Fruit fly (Drosophila melanogaster): Measurements from ENCODE around the gene IKKbeta.

IKKbeta gene

dm6 chr3R:16025587-16026223 is 23.5 kb downstream of the IKKbeta start, which contains the start of gene pnr (continued):
- TF ChIP-seq CG10669 (GFP tag; optimal IDR thresholded peaks at IDR 0.05): no peak
- TF ChIP-seq CG8319 (GFP tag; optimal IDR thresholded peaks at IDR 0.05): no peak
- peak; percentile 78 for TF ChIP-seq Eip78C (GFP tag)
- peak; percentile 7 for TF ChIP-seq CG34406 (GFP tag; optimal IDR thresholded peaks at IDR 0.05)
- TF ChIP-seq eg (GFP tag; IDR thresholded peaks at IDR 0.05): no peak; the same call in 2 of the 3 replicates
- TF ChIP-seq pdm3 (GFP tag; optimal IDR thresholded peaks at IDR 0.05): no peak
- no peak for TF ChIP-seq dac (GFP tag; optimal IDR thresholded peaks at IDR 0.05)
- no peak for TF ChIP-seq CG6854 (GFP tag; optimal IDR thresholded peaks at IDR 0.05)

dm6 chr3R:16024110-16024509 is 25.1 kb downstream of the IKKbeta start:
- TF ChIP-seq CG11902 (GFP tag; optimal IDR thresholded peaks at IDR 0.05) (no peak), net (GFP tag; optimal IDR thresholded peaks at IDR 0.05) (no peak), dsx (GFP tag; optimal IDR thresholded peaks at IDR 0.05; ENCODE audit: poor library complexity, severe bottlenecking) (no peak), achi (GFP tag; optimal IDR thresholded peaks at IDR 0.05) (no peak), CG10669 (GFP tag; optimal IDR thresholded peaks at IDR 0.05) (no peak), CG7368 (GFP tag; optimal IDR thresholded peaks at IDR 0.05) (no peak), CG32006 (GFP tag; optimal IDR thresholded peaks at IDR 0.05) (no peak), cyc (GFP tag; optimal IDR thresholded peaks at IDR 0.05) (no peak), eg (GFP tag; IDR thresholded peaks at IDR 0.05) (no peak), Lpt (GFP tag; optimal IDR thresholded peaks at IDR 0.05) (no peak), vri (GFP tag; optimal IDR thresholded peaks at IDR 0.05) (no peak), Sox102F (GFP tag; optimal IDR thresholded peaks at IDR 0.05) (no peak), CG9139 (GFP tag; optimal IDR thresholded peaks at IDR 0.05) (no peak), dac (GFP tag; optimal IDR thresholded peaks at IDR 0.05) (no peak), acj6 (GFP tag; optimal IDR thresholded peaks at IDR 0.05) (no peak)

dm6 chr3R:16023627-16024026 is 25.6 kb downstream of the IKKbeta start:
- TF ChIP-seq acj6 (GFP tag; optimal IDR thresholded peaks at IDR 0.05) (peak; percentile 9), Sox15 (GFP tag; optimal IDR thresholded peaks at IDR 0.05) (no peak), Eip78C (GFP tag) (peak; percentile 63), Met (GFP tag; optimal IDR thresholded peaks at IDR 0.05) (peak; percentile 1), dac (GFP tag; optimal IDR thresholded peaks at IDR 0.05) (no peak), lz (GFP tag; optimal IDR thresholded peaks at IDR 0.05) (peak; percentile 11), eg (GFP tag; IDR thresholded peaks at IDR 0.05) (no peak), CG16779 (tag; optimal IDR thresholded peaks at IDR 0.05) (no peak), CG4318 (GFP tag; optimal IDR thresholded peaks at IDR 0.05) (no peak), svp (GFP tag) (peak; percentile 63), CG10669 (GFP tag; optimal IDR thresholded peaks at IDR 0.05) (no peak), CG3919 (GFP tag; optimal IDR thresholded peaks at IDR 0.05) (no peak), fkh (GFP tag; optimal IDR thresholded peaks at IDR 0.05) (no peak)

- TF ChIP-seq svp (GFP tag) (peak; percentile 39), ss (GFP tag; optimal IDR thresholded peaks at IDR 0.05) (no peak), OdsH (GFP tag; optimal IDR thresholded peaks at IDR 0.05) (no peak)
Measured at dm6 chr3R:16022005-16022404, 27.2 kb downstream of the IKKbeta start.

- peak; percentile 29 for TF ChIP-seq fkh (GFP tag; optimal IDR thresholded peaks at IDR 0.05)
- TF ChIP-seq eg (GFP tag; IDR thresholded peaks at IDR 0.05): no peak
- TF ChIP-seq CG31627 (GFP tag; optimal IDR thresholded peaks at IDR 0.05): no peak
- peak; percentile 0 for TF ChIP-seq vri (GFP tag; optimal IDR thresholded peaks at IDR 0.05)
- no peak for TF ChIP-seq CG8119 (GFP tag; IDR thresholded peaks at IDR 0.05)
- TF ChIP-seq Sox102F (GFP tag; optimal IDR thresholded peaks at IDR 0.05): no peak
- TF ChIP-seq lz (GFP tag; optimal IDR thresholded peaks at IDR 0.05): no peak
Measured at dm6 chr3R:16014573-16014972, 34.6 kb downstream of the IKKbeta start.
